Worm (Caenorhabditis elegans): ENCODE data around the gene M7.7.

The M7.7 gene

ce11 chrIV:11089527-11089926 is at the start of gene M7.7:
M7.7 (plus strand) TSS chrIV:11089827.
- TF ChIP-seq blmp-1 (tag; optimal IDR thresholded peaks at IDR 0.05; ENCODE audit: insufficient read depth) (no peak), sma-3 (GFP tag; optimal IDR thresholded peaks at IDR 0.05) (no peak), nhr-237 (tag; optimal IDR thresholded peaks at IDR 0.05) (no peak), R02D3.7 (tag; optimal IDR thresholded peaks at IDR 0.05) (no peak), sem-4 (tag; optimal IDR thresholded peaks at IDR 0.05) (no peak), fos-1 (tag; optimal IDR thresholded peaks at IDR 0.05) (no peak), egl-27 (tag; optimal IDR thresholded peaks at IDR 0.05) (no peak), gmeb-1 (tag; optimal IDR thresholded peaks at IDR 0.05) (no peak), snpc-4 (tag; optimal IDR thresholded peaks at IDR 0.05) (no peak), nhr-23 (tag; optimal IDR thresholded peaks at IDR 0.05) (no peak), nhr-129 (tag; optimal IDR thresholded peaks at IDR 0.05) (no peak), skn-1 (tag; optimal IDR thresholded peaks at IDR 0.05) (no peak)

ce11 chrIV:11044377-11044776 is 45.2 kb upstream of the M7.7 start:
- TF ChIP-seq ceh-16 (tag; optimal IDR thresholded peaks at IDR 0.05) = no peak
- no peak for TF ChIP-seq unc-62 (GFP tag; optimal IDR thresholded peaks at IDR 0.05)
- TF ChIP-seq ztf-4 (tag; optimal IDR thresholded peaks at IDR 0.05) = no peak
- no peak for TF ChIP-seq ZK546.5 (tag; optimal IDR thresholded peaks at IDR 0.05)
- TF ChIP-seq fos-1 (tag; optimal IDR thresholded peaks at IDR 0.05) = no peak
- no peak for TF ChIP-seq egl-27 (tag; optimal IDR thresholded peaks at IDR 0.05)
- TF ChIP-seq nhr-23 (tag; optimal IDR thresholded peaks at IDR 0.05) = no peak
- TF ChIP-seq elt-1 (tag; optimal IDR thresholded peaks at IDR 0.05) = no peak
- TF ChIP-seq blmp-1 (tag; optimal IDR thresholded peaks at IDR 0.05; ENCODE audit: insufficient read depth) = no peak
- no peak for TF ChIP-seq nhr-11 (tag; optimal IDR thresholded peaks at IDR 0.05)
- TF ChIP-seq ztf-11 (tag; optimal IDR thresholded peaks at IDR 0.05) = no peak
- no peak for TF ChIP-seq Y55F3AM.14 (GFP tag; optimal IDR thresholded peaks at IDR 0.05)
- no peak for TF ChIP-seq alr-1 (tag; optimal IDR thresholded peaks at IDR 0.05)

ce11 chrIV:11048871-11049270 is 40.8 kb upstream of the M7.7 start, which contains the start of gene F36H1.11:
F36H1.11 (plus strand) TSS chrIV:11049171.
- TF ChIP-seq lsy-2 (tag; optimal IDR thresholded peaks at IDR 0.05) = no peak
- TF ChIP-seq ama-1 (optimal IDR thresholded peaks at IDR 0.05) = no peak
- TF ChIP-seq ceh-82 (tag; optimal IDR thresholded peaks at IDR 0.05) = no peak
- no peak for TF ChIP-seq nhr-25 (tag; optimal IDR thresholded peaks at IDR 0.05)
- TF ChIP-seq unc-55 (GFP tag; optimal IDR thresholded peaks at IDR 0.05) = no peak
- no peak for TF ChIP-seq nhr-21 (tag; optimal IDR thresholded peaks at IDR 0.05)
- TF ChIP-seq nhr-237 (tag; optimal IDR thresholded peaks at IDR 0.05) = no peak
- TF ChIP-seq unc-62 (GFP tag; optimal IDR thresholded peaks at IDR 0.05) = no peak
- TF ChIP-seq dmd-4 (tag; optimal IDR thresholded peaks at IDR 0.05) = no peak
- TF ChIP-seq peb-1 (tag; optimal IDR thresholded peaks at IDR 0.05) = no peak
- TF ChIP-seq sem-4 (tag; optimal IDR thresholded peaks at IDR 0.05) = no peak
- no peak for TF ChIP-seq aly-2 (tag; optimal IDR thresholded peaks at IDR 0.05)
- no peak for TF ChIP-seq lin-39 (tag; optimal IDR thresholded peaks at IDR 0.05)
- TF ChIP-seq ZK546.5 (tag; optimal IDR thresholded peaks at IDR 0.05) = no peak
- TF ChIP-seq skn-1 (tag; optimal IDR thresholded peaks at IDR 0.05) = no peak
- TF ChIP-seq blmp-1 (tag; optimal IDR thresholded peaks at IDR 0.05; ENCODE audit: insufficient read depth) = no peak
- TF ChIP-seq nhr-11 (tag; optimal IDR thresholded peaks at IDR 0.05) = no peak
- TF ChIP-seq elt-1 (tag; optimal IDR thresholded peaks at IDR 0.05) = no peak
- no peak for TF ChIP-seq Y55F3AM.14 (GFP tag; optimal IDR thresholded peaks at IDR 0.05)
- no peak for TF ChIP-seq sma-3 (GFP tag; optimal IDR thresholded peaks at IDR 0.05)

ce11 chrIV:11049806-11050205 is 39.8 kb upstream of the M7.7 start, which contains the start of gene F36H1.3:
F36H1.3 (plus strand) TSS chrIV:11050128.
- TF ChIP-seq unc-39 (tag; optimal IDR thresholded peaks at IDR 0.05) (no peak), fos-1 (tag; optimal IDR thresholded peaks at IDR 0.05) (no peak), unc-62 (GFP tag; optimal IDR thresholded peaks at IDR 0.05) (no peak), ceh-16 (tag; optimal IDR thresholded peaks at IDR 0.05) (no peak), lsy-2 (tag; optimal IDR thresholded peaks at IDR 0.05) (no peak), crh-2 (tag; optimal IDR thresholded peaks at IDR 0.05) (no peak), ZK546.5 (tag; optimal IDR thresholded peaks at IDR 0.05) (no peak), ztf-1 (GFP tag; conservative IDR thresholded peaks at IDR 0.05) (no peak), nhr-25 (tag; optimal IDR thresholded peaks at IDR 0.05) (no peak), nhr-23 (tag; optimal IDR thresholded peaks at IDR 0.05) (no peak), lin-39 (tag; optimal IDR thresholded peaks at IDR 0.05) (no peak), ztf-11 (tag; optimal IDR thresholded peaks at IDR 0.05) (no peak), gmeb-1 (tag; optimal IDR thresholded peaks at IDR 0.05) (no peak), sem-4 (tag; optimal IDR thresholded peaks at IDR 0.05) (no peak), dmd-4 (tag; optimal IDR thresholded peaks at IDR 0.05) (no peak), nhr-6 (tag; optimal IDR thresholded peaks at IDR 0.05) (no peak), nhr-12 (tag; optimal IDR thresholded peaks at IDR 0.05) (no peak), sma-3 (GFP tag; optimal IDR thresholded peaks at IDR 0.05) (no peak), aly-2 (tag; optimal IDR thresholded peaks at IDR 0.05) (no peak)

All from whole organism, L2 larva.